Worm (Caenorhabditis elegans) whole organism, mixed stage, embryonic: Measurements from ENCODE around the gene ehbp-1.
A peak's percentile ranks its signal among the peaks of the same experiment; 100 is the strongest.

Source experiments
- ces-1 ChIP-seq: fragments of 150-350 bp; optimal IDR thresholded peaks from 2 replicates; lab custom pipeline; 2014; ENCODE audit warnings: missing biosample characterization, missing genetic modification reagents, missing genetic modification characterization
- lsy-2 ChIP-seq: fragments of 150-350 bp; optimal IDR thresholded peaks from 2 replicates; lab custom pipeline; 2014; ENCODE audit warnings: missing biosample characterization, missing genetic modification characterization
- nhr-237 ChIP-seq: fragments of 150-350 bp; optimal IDR thresholded peaks from 2 replicates; lab custom pipeline; 2014; ENCODE audit warnings: missing biosample characterization, missing genetic modification characterization
- snpc-4 ChIP-seq: fragments of 150-350 bp; optimal IDR thresholded peaks from 2 replicates; lab custom pipeline; 2014; ENCODE audit warnings: missing biosample characterization, missing genetic modification characterization
- unc-39 ChIP-seq: fragments of 150-350 bp; optimal IDR thresholded peaks from 2 replicates; lab custom pipeline; 2014; ENCODE audit warnings: missing biosample characterization, missing genetic modification characterization

ce11 chrV:9503152-9503817 lies 47.2 kb upstream of the ehbp-1 start:
- TF ChIP-seq nhr-237: no peak
- TF ChIP-seq ces-1: peak; percentile 67
- no peak for TF ChIP-seq unc-39 (tag; lab: Kevin White, UChicago)
- TF ChIP-seq snpc-4 (tag; lab: Kevin White, UChicago): no peak
- no peak for TF ChIP-seq lsy-2
